Worm (Caenorhabditis elegans) whole organism, L4 larva: ENCODE measurements around the gene cyp-25A3.

Experiments
- D1046.2 ChIP-seq: fragments of 200-800 bp; sonication (Bioruptor generic); IDR thresholded peaks from 2 replicates; pipeline ENCODE4 v1.3.6; 2022; ENCODE audit warnings: missing genetic modification characterization, missing compliant biosample characterization
- F37D6.2 ChIP-seq: sonication (generic microtip); optimal IDR thresholded peaks from 2 replicates; lab custom pipeline; 2016; ENCODE audit warnings: mild to moderate bottlenecking, missing genetic modification characterization, missing compliant biosample characterization
- F44E2.7 ChIP-seq: fragments of 200-800 bp; sonication (Bioruptor generic); IDR thresholded peaks from 2 replicates; pipeline ENCODE4 v2.1.2; 2022; ENCODE audit warnings: missing genetic modification characterization, missing compliant biosample characterization
- Y105C5A.15 ChIP-seq: fragments of 200-800 bp; sonication (Bioruptor generic); IDR thresholded peaks from 2 replicates; pipeline ENCODE4 v1.3.6; 2022; ENCODE audit warnings: missing genetic modification characterization, missing compliant biosample characterization
- Y48G9A.11 ChIP-seq: fragments of 200-800 bp; sonication (Bioruptor generic); IDR thresholded peaks from 2 replicates; pipeline ENCODE4 v1.3.6; 2022; ENCODE audit warnings: missing genetic modification reagents, missing genetic modification characterization, missing compliant biosample characterization
- Y75B8A.6 ChIP-seq: fragments of 200-800 bp; sonication (Bioruptor generic); IDR thresholded peaks from 2 replicates; pipeline ENCODE4 v1.3.6; 2022; ENCODE audit warnings: missing genetic modification reagents, missing genetic modification characterization, missing compliant biosample characterization
- aha-1 ChIP-seq: fragments of 150-350 bp; peaks from one replicate; lab custom pipeline; 2014; ENCODE audit warnings: missing biosample characterization, missing genetic modification characterization
- aly-2 ChIP-seq: sonication (generic microtip); optimal IDR thresholded peaks from 2 replicates; lab custom pipeline; 2018; ENCODE audit warnings: missing biosample characterization, missing genetic modification characterization
- ama-1 ChIP-seq: fragments of 150-350 bp; optimal IDR thresholded peaks from 2 replicates; lab custom pipeline; 2014; ENCODE audit warnings: inconsistent platforms, mixed read lengths
- ceh-28 ChIP-seq: fragments of 150-350 bp; optimal IDR thresholded peaks from 2 replicates; lab custom pipeline; 2014; ENCODE audit warnings: missing biosample characterization, missing genetic modification reagents, missing genetic modification characterization
- ceh-44 ChIP-seq: fragments of 200-800 bp; sonication (Bioruptor generic); IDR thresholded peaks from 2 replicates; pipeline ENCODE4 v1.3.6; 2022; ENCODE audit warnings: missing genetic modification reagents, missing genetic modification characterization, missing compliant biosample characterization
- ceh-62 ChIP-seq: sonication (generic microtip); optimal IDR thresholded peaks from 2 replicates; lab custom pipeline; 2017; ENCODE audit warnings: missing biosample characterization, missing genetic modification characterization
- cey-2 ChIP-seq: sonication (generic microtip); optimal IDR thresholded peaks from 3 replicates; lab custom pipeline; 2017; ENCODE audit warnings: missing genetic modification characterization, mild to moderate bottlenecking, missing compliant biosample characterization, antibody characterized with exemption, borderline replicate concordance; ENCODE audit not compliant: insufficient read depth
- ctbp-1 ChIP-seq: fragments of 200-800 bp; sonication (Bioruptor generic); IDR thresholded peaks from 2 replicates; pipeline ENCODE4 v1.3.6; 2022; ENCODE audit warnings: missing genetic modification reagents, missing genetic modification characterization, missing compliant biosample characterization
- daf-12 ChIP-seq: fragments of 150-350 bp; optimal IDR thresholded peaks from 2 replicates; lab custom pipeline; 2014; ENCODE audit warnings: missing biosample characterization, missing genetic modification reagents, missing genetic modification characterization
- daf-16 ChIP-seq, 3 experiments: sonication (generic microtip); optimal IDR thresholded peaks; 2 replicates each; lab custom pipeline; 2016 to 2017; ENCODE audit warnings: missing genetic modification characterization in 3 of 3, missing genetic modification reagents in 3 of 3, mild to moderate bottlenecking in 2 of 3, missing compliant biosample characterization in 2 of 3, missing biosample characterization in 1 of 3, moderate library complexity in 1 of 3
- dmd-6 ChIP-seq: fragments of 200-800 bp; sonication (Bioruptor generic); IDR thresholded peaks from 2 replicates; pipeline ENCODE4 v1.3.6; 2022; ENCODE audit warnings: missing genetic modification reagents, missing genetic modification characterization, missing compliant biosample characterization
- dmd-9 ChIP-seq: fragments of 200-800 bp; sonication (Bioruptor generic); IDR thresholded peaks from 2 replicates; pipeline ENCODE4 v1.3.6; 2022; ENCODE audit warnings: missing genetic modification reagents, missing genetic modification characterization, missing compliant biosample characterization
- dve-1 ChIP-seq: sonication (generic microtip); optimal IDR thresholded peaks from 2 replicates; lab custom pipeline; 2017; ENCODE audit warnings: antibody characterized with exemption, mild to moderate bottlenecking, missing genetic modification characterization, missing compliant biosample characterization; ENCODE audit not compliant: insufficient read depth
- egl-27 ChIP-seq: sonication (generic microtip); optimal IDR thresholded peaks from 3 replicates; lab custom pipeline; 2017; ENCODE audit warnings: missing biosample characterization, missing genetic modification reagents, missing genetic modification characterization
- fos-1 ChIP-seq: fragments of 150-350 bp; optimal IDR thresholded peaks from 2 replicates; lab custom pipeline; 2014; ENCODE audit warnings: missing biosample characterization, missing genetic modification characterization
- gei-8 ChIP-seq: fragments of 200-800 bp; sonication (Bioruptor generic); optimal IDR thresholded peaks from 2 replicates; lab custom pipeline; 2018; ENCODE audit warnings: mild to moderate bottlenecking, missing genetic modification characterization, missing compliant biosample characterization
- hlh-30 ChIP-seq: sonication (generic microtip); optimal IDR thresholded peaks from 2 replicates; lab custom pipeline; 2017; ENCODE audit warnings: antibody characterized with exemption, mild to moderate bottlenecking, missing genetic modification characterization, missing compliant biosample characterization; ENCODE audit not compliant: insufficient read depth
- jun-1 ChIP-seq: fragments of 150-350 bp; optimal IDR thresholded peaks from 2 replicates; lab custom pipeline; 2014; ENCODE audit warnings: missing biosample characterization, missing genetic modification reagents, missing genetic modification characterization
- lsy-2 ChIP-seq, 2 experiments: fragments of 150-350 bp in 1 of 2; sonication (generic microtip) in 1 of 2; optimal IDR thresholded peaks; 2 replicates each; lab custom pipeline; 2014 to 2017; ENCODE audit warnings: missing biosample characterization in 2 of 2, missing genetic modification characterization in 2 of 2
- madf-5 ChIP-seq, 2 experiments: fragments of 200-800 bp; sonication (Bioruptor generic); IDR thresholded peaks; 2 replicates each; pipeline ENCODE4 v1.3.6; 2022; ENCODE audit warnings: missing compliant biosample characterization in 2 of 2, missing genetic modification characterization in 2 of 2
- madf-9 ChIP-seq: fragments of 200-800 bp; sonication (Bioruptor generic); conservative IDR thresholded peaks from 2 replicates; pipeline ENCODE4 v1.3.6; 2022; ENCODE audit warnings: missing genetic modification reagents, missing genetic modification characterization, missing compliant biosample characterization
- mes-2 ChIP-seq: sonication (generic microtip); optimal IDR thresholded peaks from 2 replicates; lab custom pipeline; 2016; ENCODE audit warnings: missing genotype, mild to moderate bottlenecking, missing genetic modification characterization, missing compliant biosample characterization; ENCODE audit not compliant: poor library complexity, severe bottlenecking
- mxl-3 ChIP-seq: fragments of 200-800 bp; sonication (Bioruptor generic); optimal IDR thresholded peaks from 2 replicates; lab custom pipeline; 2018; ENCODE audit warnings: mild to moderate bottlenecking, missing genetic modification characterization, missing compliant biosample characterization
- nhr-237 ChIP-seq: sonication (generic microtip); optimal IDR thresholded peaks from 2 replicates; lab custom pipeline; 2017; ENCODE audit warnings: missing biosample characterization, missing genetic modification characterization
- nhr-25 ChIP-seq: sonication (generic microtip); optimal IDR thresholded peaks from 2 replicates; lab custom pipeline; 2017; ENCODE audit warnings: missing genetic modification characterization, mild to moderate bottlenecking, missing compliant biosample characterization, antibody characterized with exemption, moderate library complexity, borderline replicate concordance; ENCODE audit not compliant: insufficient read depth
- nhr-28 ChIP-seq: fragments of 150-350 bp; optimal IDR thresholded peaks from 2 replicates; lab custom pipeline; 2014; ENCODE audit warnings: missing biosample characterization, missing genetic modification characterization
- nhr-48 ChIP-seq: sonication (generic microtip); optimal IDR thresholded peaks from 2 replicates; lab custom pipeline; 2016; ENCODE audit warnings: mild to moderate bottlenecking, missing genetic modification characterization, missing compliant biosample characterization
- nhr-76 ChIP-seq: fragments of 150-350 bp; optimal IDR thresholded peaks from 2 replicates; lab custom pipeline; 2014; ENCODE audit warnings: missing biosample characterization, missing genetic modification characterization
- nhr-77 ChIP-seq: fragments of 150-350 bp; optimal IDR thresholded peaks from 2 replicates; lab custom pipeline; 2014; ENCODE audit warnings: missing biosample characterization, missing genetic modification characterization
- pha-4 ChIP-seq, 2 experiments: fragments of 150-350 bp in 1 of 2; fragments of 200-800 bp in 1 of 2; sonication (Bioruptor generic) in 1 of 2; IDR thresholded peaks in 1 of 2; optimal IDR thresholded peaks in 1 of 2; 2 replicates each; pipeline versions ENCODE4 v1.3.6 to Lab custom; 2014 to 2022; ENCODE audit warnings: missing genetic modification characterization in 2 of 2, missing genetic modification reagents in 2 of 2, missing biosample characterization in 1 of 2, missing compliant biosample characterization in 1 of 2
- rbr-2 ChIP-seq: sonication (generic microtip); optimal IDR thresholded peaks from 2 replicates; lab custom pipeline; 2016; ENCODE audit warnings: missing genotype, missing genetic modification characterization, missing compliant biosample characterization
- saeg-2 ChIP-seq: fragments of 200-800 bp; sonication (Bioruptor generic); IDR thresholded peaks from 2 replicates; pipeline ENCODE4 v1.3.6; 2022; ENCODE audit warnings: missing genetic modification reagents, missing genetic modification characterization, missing compliant biosample characterization
- spr-1 ChIP-seq: sonication (generic microtip); optimal IDR thresholded peaks from 2 replicates; lab custom pipeline; 2016; ENCODE audit warnings: mild to moderate bottlenecking, missing genetic modification characterization, missing compliant biosample characterization
- tag-97 ChIP-seq: fragments of 200-800 bp; sonication (Bioruptor generic); IDR thresholded peaks from 2 replicates; pipeline ENCODE4 v1.3.6; 2022; ENCODE audit warnings: missing genetic modification characterization, missing compliant biosample characterization
- tra-1 ChIP-seq: fragments of 200-800 bp; sonication (Bioruptor generic); IDR thresholded peaks from 2 replicates; pipeline ENCODE4 v1.3.6; 2022; ENCODE audit warnings: missing genetic modification reagents, missing genetic modification characterization, missing compliant biosample characterization
- unc-62 ChIP-seq, 3 experiments: fragments of 150-350 bp in 1 of 3; sonication (generic microtip); optimal IDR thresholded peaks in 2 of 3; peaks in 1 of 3; 1 replicate in 1 of 3; 2 replicates in 2 of 3; lab custom pipeline; 2014 to 2017; ENCODE audit warnings: missing biosample characterization in 3 of 3, missing genetic modification characterization in 3 of 3, missing genetic modification reagents in 3 of 3, missing genotype in 1 of 3

Gene cyp-25A3

ce11 chrIII:3820134-3820533, 19.4 kb downstream of the cyp-25A3 start (continued):
- no peak for TF ChIP-seq pha-4 (GFP tag; IDR thresholded peaks at IDR 0.05; lab: Robert Waterston, UW)
- TF ChIP-seq pha-4 (tag; optimal IDR thresholded peaks at IDR 0.05; lab: Kevin White, UChicago): no peak
- TF ChIP-seq aly-2 (tag; lab: Kevin White, UChicago): no peak
- TF ChIP-seq dmd-6 (GFP tag; lab: Robert Waterston, UW): peak; percentile 45
- peak; percentile 61 for TF ChIP-seq aha-1
- no peak for TF ChIP-seq jun-1 (tag; lab: Kevin White, UChicago)
- peak; percentile 9; the same call in 1 of the 2 replicates for TF ChIP-seq ctbp-1 (GFP tag; lab: Robert Waterston, UW)
- peak; percentile 80 for TF ChIP-seq mxl-3 (GFP tag; lab: Kevin White, UChicago)
- TF ChIP-seq nhr-77: peak; percentile 77
- TF ChIP-seq nhr-28 (tag; lab: Kevin White, UChicago): peak; percentile 89
- no peak for TF ChIP-seq daf-12 (tag; lab: Kevin White, UChicago)

DNA sequence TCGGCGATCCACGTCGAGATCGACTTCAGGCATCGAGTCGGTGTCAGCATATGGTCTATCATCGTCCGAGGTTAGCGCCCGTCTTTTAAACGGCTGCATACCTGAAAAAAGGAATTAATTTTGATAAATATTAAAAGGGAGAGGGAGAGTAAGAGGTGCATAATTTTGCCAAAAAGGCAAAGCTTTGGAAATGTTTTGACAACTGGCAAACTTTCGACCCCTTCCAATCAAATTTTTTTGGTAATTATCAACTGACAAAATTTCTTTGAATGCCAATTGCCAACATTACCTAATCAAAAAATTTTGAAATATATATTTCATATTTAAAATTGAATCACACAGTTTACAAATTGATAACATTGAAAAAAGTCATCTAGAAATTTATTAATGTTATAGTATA, 20.0 kb downstream of the cyp-25A3 start, which contains the start of gene dpy-27:
Gene dpy-27 (minus strand): TSS at position 101 of the 400 bp plus-strand sequence.
- no peak for TF ChIP-seq F37D6.2 (tag; lab: Kevin White, UChicago)
- no peak for TF ChIP-seq fos-1
- no peak for TF ChIP-seq spr-1
- no peak for TF ChIP-seq aha-1
- no peak for TF ChIP-seq tra-1 (GFP tag; lab: Robert Waterston, UW)
- no peak for TF ChIP-seq ceh-28 (tag; lab: Kevin White, UChicago)
- TF ChIP-seq mxl-3 (GFP tag; lab: Kevin White, UChicago): no peak
- no peak for TF ChIP-seq daf-12 (tag; lab: Kevin White, UChicago)
- no peak for TF ChIP-seq dve-1 (tag; lab: Kevin White, UChicago)
- no peak for TF ChIP-seq Y48G9A.11 (GFP tag; lab: Robert Waterston, UW)
- no peak for TF ChIP-seq F44E2.7 (GFP tag; lab: Robert Waterston, UW)
- no peak for TF ChIP-seq ceh-62 (tag; lab: Kevin White, UChicago)
- TF ChIP-seq saeg-2 (GFP tag; lab: Robert Waterston, UW): no peak
- no peak for TF ChIP-seq lsy-2 (tag; optimal IDR thresholded peaks at IDR 0.05; lab: Kevin White, UChicago)
- no peak for TF ChIP-seq dmd-9

DNA sequence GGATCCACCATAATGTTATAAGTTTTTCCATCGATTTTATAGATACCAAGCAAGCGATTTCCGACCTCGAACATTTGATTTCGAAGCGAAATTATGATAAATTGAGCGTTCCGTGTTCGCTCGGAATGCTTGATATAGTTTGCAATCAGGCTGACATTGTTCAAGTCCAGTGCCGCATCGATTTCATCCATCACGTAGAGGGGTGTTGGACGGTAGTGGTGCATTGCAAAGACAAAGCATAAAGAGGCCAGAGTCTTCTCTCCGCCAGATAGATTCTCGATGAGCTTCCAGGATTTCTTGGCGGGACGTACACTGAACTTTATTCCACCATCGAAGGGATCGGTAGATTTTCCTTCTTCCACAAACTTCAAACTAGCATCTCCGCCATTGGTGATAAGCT, 25.1 kb downstream of the cyp-25A3 start:
- TF ChIP-seq ceh-44 (GFP tag; lab: Robert Waterston, UW) (no peak), egl-27 (tag; lab: Kevin White, UChicago) (no peak), ctbp-1 (GFP tag; lab: Robert Waterston, UW) (no peak), unc-62 (GFP tag; optimal IDR thresholded peaks at IDR 0.05 in 1 of 2; lab: Kevin White, UChicago) (peak in 1 of 2 experiments; percentile 94), unc-62 (tag; optimal IDR thresholded peaks at IDR 0.05; lab: Kevin White, UChicago) (no peak), D1046.2 (GFP tag; lab: Robert Waterston, UW) (no peak), Y75B8A.6 (GFP tag; lab: Robert Waterston, UW) (no peak), daf-16 (GFP tag; optimal IDR thresholded peaks at IDR 0.05; lab: Kevin White, UChicago) (no peak), daf-16 (tag; optimal IDR thresholded peaks at IDR 0.05; lab: Kevin White, UChicago) (no peak)
- TF ChIP-seq, all 104 proteins: peak for 1

DNA sequence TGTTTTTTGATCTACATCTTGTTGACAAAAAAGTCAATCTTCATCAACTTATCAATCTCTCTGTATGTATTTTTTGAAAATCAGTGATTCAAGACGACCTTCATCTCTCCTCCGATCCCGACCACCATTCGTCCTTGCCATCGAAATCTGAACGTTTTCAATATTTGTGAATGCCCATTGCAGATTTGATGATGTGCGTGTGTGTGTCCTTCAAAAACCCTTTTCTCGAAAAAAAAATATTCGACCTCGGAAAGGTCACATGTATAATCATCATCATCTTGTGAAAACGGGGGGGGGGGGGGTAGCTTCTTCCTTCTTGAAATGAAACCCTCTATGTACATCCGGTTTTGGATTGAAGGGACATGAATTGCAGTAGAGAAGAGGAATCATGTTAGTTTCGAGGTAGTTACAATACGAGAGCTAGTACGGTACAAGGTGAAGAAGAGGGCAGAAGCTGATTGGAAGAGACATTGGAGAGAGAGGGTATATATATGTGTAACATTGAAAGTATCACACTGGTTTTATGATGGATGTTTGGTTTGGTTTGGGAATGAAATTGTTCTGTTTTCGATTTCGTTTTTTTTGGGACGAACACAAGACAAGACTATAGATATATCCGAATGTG, 27.1 kb downstream of the cyp-25A3 start:
- TF ChIP-seq madf-5 (GFP tag; IDR thresholded peaks at IDR 0.05; lab: Robert Waterston, UW): no peak
- TF ChIP-seq unc-62 (GFP tag; optimal IDR thresholded peaks at IDR 0.05 in 1 of 2; lab: Kevin White, UChicago): no peak
- TF ChIP-seq unc-62 (tag; optimal IDR thresholded peaks at IDR 0.05; lab: Kevin White, UChicago): no peak
- TF ChIP-seq nhr-25 (tag; lab: Kevin White, UChicago): peak; percentile 69
- TF ChIP-seq cey-2: no peak
- peak; percentile 20 for TF ChIP-seq nhr-28 (tag; lab: Kevin White, UChicago)
- no peak for TF ChIP-seq rbr-2 (tag; lab: Kevin White, UChicago)
- TF ChIP-seq gei-8: no peak
- TF ChIP-seq pha-4 (GFP tag; IDR thresholded peaks at IDR 0.05; lab: Robert Waterston, UW): no peak
- TF ChIP-seq pha-4 (tag; optimal IDR thresholded peaks at IDR 0.05; lab: Kevin White, UChicago): no peak
- no peak for TF ChIP-seq nhr-48
- no peak for TF ChIP-seq nhr-237 (tag; lab: Kevin White, UChicago)
- TF ChIP-seq ama-1: no peak
- TF ChIP-seq hlh-30 (tag; lab: Kevin White, UChicago): peak; percentile 53
- TF ChIP-seq madf-9 (GFP tag; lab: Robert Waterston, UW): no peak
- TF ChIP-seq Y105C5A.15 (GFP tag; lab: Robert Waterston, UW): no peak
- TF ChIP-seq tag-97 (GFP tag; lab: Robert Waterston, UW): no peak
- TF ChIP-seq nhr-76 (tag; lab: Kevin White, UChicago): no peak
- TF ChIP-seq Y48G9A.11 (GFP tag; lab: Robert Waterston, UW): no peak
- peak; percentile 11 for TF ChIP-seq mes-2
